Worm (Caenorhabditis elegans): ENCODE data around the gene R10D12.6.

The R10D12.6 gene

ce11 chrV:13942082-13942481 lies 7.0 kb upstream of the R10D12.6 start, which contains the start of gene dpr-1:
dpr-1 (minus strand) TSS chrV:13942182.
- TF ChIP-seq elt-3 (tag; optimal IDR thresholded peaks at IDR 0.05) (no peak), sma-9 (GFP tag; optimal IDR thresholded peaks at IDR 0.05) (no peak), sma-9 (tag; optimal IDR thresholded peaks at IDR 0.05) (no peak), mdl-1 (tag; optimal IDR thresholded peaks at IDR 0.05) (no peak), nhr-23 (tag; optimal IDR thresholded peaks at IDR 0.05) (no peak), nhr-25 (tag; optimal IDR thresholded peaks at IDR 0.05) (no peak), nhr-11 (tag; optimal IDR thresholded peaks at IDR 0.05) (no peak), lin-39 (tag; optimal IDR thresholded peaks at IDR 0.05) (no peak), ztf-4 (tag; optimal IDR thresholded peaks at IDR 0.05) (no peak), elt-1 (tag; optimal IDR thresholded peaks at IDR 0.05) (no peak), nhr-77 (tag; optimal IDR thresholded peaks at IDR 0.05) (no peak), fos-1 (tag; optimal IDR thresholded peaks at IDR 0.05) (no peak), unc-39 (tag; optimal IDR thresholded peaks at IDR 0.05) (no peak), ceh-16 (tag; optimal IDR thresholded peaks at IDR 0.05) (no peak), F13H6.1 (tag; optimal IDR thresholded peaks at IDR 0.05) (no peak), ceh-82 (tag; optimal IDR thresholded peaks at IDR 0.05) (no peak), nhr-129 (tag; optimal IDR thresholded peaks at IDR 0.05) (no peak)

ce11 chrV:13946385-13947019 lies 2.6 kb upstream of the R10D12.6 start, which contains the start of the genes srx-10 and clec-226:
srx-10 (minus strand) TSS chrV:13946485.
clec-226 (plus strand) TSS chrV:13946969.
- TF ChIP-seq egl-27 (tag; optimal IDR thresholded peaks at IDR 0.05) (no peak), nhr-129 (tag; optimal IDR thresholded peaks at IDR 0.05) (no peak)

ce11 chrV:13949752-13950151 lies 642 bp downstream of the R10D12.6 start, which contains the start of gene R10D12.7:
R10D12.7 (plus strand) TSS chrV:13950052.
- TF ChIP-seq aly-2 (tag; optimal IDR thresholded peaks at IDR 0.05) = no peak

- TF ChIP-seq skn-1 (tag; optimal IDR thresholded peaks at IDR 0.05) = no peak
- no peak for TF ChIP-seq nhr-6 (tag; optimal IDR thresholded peaks at IDR 0.05)
- no peak for TF ChIP-seq ztf-1 (GFP tag; conservative IDR thresholded peaks at IDR 0.05)
- TF ChIP-seq lin-39 (tag; optimal IDR thresholded peaks at IDR 0.05) = no peak
- no peak for TF ChIP-seq unc-55 (GFP tag; optimal IDR thresholded peaks at IDR 0.05)
- no peak for TF ChIP-seq nhr-25 (tag; optimal IDR thresholded peaks at IDR 0.05)
- no peak for TF ChIP-seq mab-5 (tag; optimal IDR thresholded peaks at IDR 0.05)
- TF ChIP-seq R02D3.7 (tag; optimal IDR thresholded peaks at IDR 0.05) = no peak
- no peak for TF ChIP-seq peb-1 (tag; optimal IDR thresholded peaks at IDR 0.05)
- TF ChIP-seq Y55F3AM.14 (GFP tag; optimal IDR thresholded peaks at IDR 0.05) = no peak
- no peak for TF ChIP-seq crh-2 (tag; optimal IDR thresholded peaks at IDR 0.05)
- TF ChIP-seq nhr-77 (tag; optimal IDR thresholded peaks at IDR 0.05) = no peak
- TF ChIP-seq dmd-4 (tag; optimal IDR thresholded peaks at IDR 0.05) = no peak
- no peak for TF ChIP-seq unc-62 (GFP tag; optimal IDR thresholded peaks at IDR 0.05)
- no peak for TF ChIP-seq ceh-16 (tag; optimal IDR thresholded peaks at IDR 0.05)
- TF ChIP-seq unc-39 (tag; optimal IDR thresholded peaks at IDR 0.05) = no peak
- TF ChIP-seq ceh-82 (tag; optimal IDR thresholded peaks at IDR 0.05) = no peak
- no peak for TF ChIP-seq gmeb-1 (tag; optimal IDR thresholded peaks at IDR 0.05)
- no peak for TF ChIP-seq C34F6.9 (tag; optimal IDR thresholded peaks at IDR 0.05)
- TF ChIP-seq zag-1 (tag; optimal IDR thresholded peaks at IDR 0.05) = no peak
These were observed 4.1 kb downstream of the R10D12.6 start, which contains the start of gene R10D12.8 for ce11 chrV:13953191-13953590. R10D12.8 (minus strand) TSS chrV:13953291.

- no peak for TF ChIP-seq nhr-11 (tag; optimal IDR thresholded peaks at IDR 0.05)
- TF ChIP-seq lsy-2 (tag; optimal IDR thresholded peaks at IDR 0.05) = no peak
- no peak for TF ChIP-seq ceh-16 (tag; optimal IDR thresholded peaks at IDR 0.05)
- no peak for TF ChIP-seq blmp-1 (tag; optimal IDR thresholded peaks at IDR 0.05; ENCODE audit: insufficient read depth)
- TF ChIP-seq sma-3 (GFP tag; optimal IDR thresholded peaks at IDR 0.05) = no peak
- TF ChIP-seq mdl-1 (tag; optimal IDR thresholded peaks at IDR 0.05) = no peak
- no peak for TF ChIP-seq mab-5 (tag; optimal IDR thresholded peaks at IDR 0.05)
- TF ChIP-seq unc-62 (GFP tag; optimal IDR thresholded peaks at IDR 0.05) = no peak
- no peak for TF ChIP-seq sma-9 (GFP tag; optimal IDR thresholded peaks at IDR 0.05)
- TF ChIP-seq sma-9 (tag; optimal IDR thresholded peaks at IDR 0.05) = no peak
- TF ChIP-seq nhr-25 (tag; optimal IDR thresholded peaks at IDR 0.05) = no peak
- TF ChIP-seq nhr-10 (tag; optimal IDR thresholded peaks at IDR 0.05) = no peak
- no peak for TF ChIP-seq elt-1 (tag; optimal IDR thresholded peaks at IDR 0.05)
These were observed 4.9 kb downstream of the R10D12.6 start, which contains the start of gene swt-6 for ce11 chrV:13954056-13954455. swt-6 (plus strand) TSS chrV:13954356.

Data from whole organism, L2 larva.